Fruit fly (Drosophila melanogaster) whole organism, embryonic: ENCODE measurements around the gene CG17768.

ENCODE experiments used
- Atf3 ChIP-seq: fragments of 200-800 bp; sonication (Bioruptor generic); optimal IDR thresholded peaks from 3 replicates; lab custom pipeline; 2016; ENCODE audit warnings: missing biosample characterization, missing genetic modification characterization
- Atf6 ChIP-seq: fragments of 200-800 bp; sonication (Bioruptor generic); IDR thresholded peaks from 2 replicates; pipeline ENCODE4 v1.3.6; 2022; ENCODE audit warnings: missing biosample characterization, missing genetic modification characterization
- CG10366 ChIP-seq: fragments of 200-800 bp; sonication (Bioruptor generic); IDR thresholded peaks from 2 replicates; pipeline ENCODE4 v1.3.6; 2022; ENCODE audit warnings: missing biosample characterization, missing genetic modification characterization
- CG12942 ChIP-seq: fragments of 200-800 bp; sonication (Bioruptor generic); optimal IDR thresholded peaks from 3 replicates; lab custom pipeline; 2016; ENCODE audit warnings: missing biosample characterization, missing genetic modification characterization
- CG13123 ChIP-seq: fragments of 200-800 bp; sonication (Bioruptor generic); optimal IDR thresholded peaks from 2 replicates; lab custom pipeline; 2016; ENCODE audit warnings: missing biosample characterization, missing genetic modification characterization
- CG13424 ChIP-seq: fragments of 200-800 bp; sonication (Bioruptor generic); optimal IDR thresholded peaks from 2 replicates; lab custom pipeline; 2019; ENCODE audit warnings: missing biosample characterization, mild to moderate bottlenecking, missing genetic modification characterization, moderate library complexity
- CG13775 ChIP-seq: fragments of 200-800 bp; sonication (Bioruptor generic); optimal IDR thresholded peaks from 3 replicates; lab custom pipeline; 2017; ENCODE audit warnings: missing biosample characterization, mild to moderate bottlenecking, missing genetic modification characterization
- CG13894 ChIP-seq: fragments of 200-800 bp; sonication (Bioruptor generic); optimal IDR thresholded peaks from 3 replicates; lab custom pipeline; 2018; ENCODE audit warnings: missing biosample characterization, mild to moderate bottlenecking, missing genetic modification characterization, moderate library complexity
- CG15011 ChIP-seq: fragments of 200-800 bp; sonication (Bioruptor generic); optimal IDR thresholded peaks from 3 replicates; lab custom pipeline; 2018; ENCODE audit warnings: missing biosample characterization, mild to moderate bottlenecking, missing genetic modification characterization
- CG15479 ChIP-seq: fragments of 200-800 bp; sonication (Bioruptor generic); optimal IDR thresholded peaks from 3 replicates; lab custom pipeline; 2019; ENCODE audit warnings: missing biosample characterization, mild to moderate bottlenecking, missing genetic modification characterization, moderate library complexity
- CG17802 ChIP-seq: fragments of 200-800 bp; sonication (Bioruptor generic); optimal IDR thresholded peaks from 2 replicates; lab custom pipeline; 2018; ENCODE audit warnings: missing biosample characterization, mild to moderate bottlenecking, missing genetic modification characterization, moderate library complexity
- CG18599 ChIP-seq: fragments of 200-800 bp; sonication (Bioruptor generic); optimal IDR thresholded peaks from 3 replicates; lab custom pipeline; 2017; ENCODE audit warnings: missing biosample characterization, missing genetic modification characterization, mild to moderate bottlenecking, moderate library complexity, missing genetic modification reagents
- CG30403 ChIP-seq: fragments of 200-800 bp; sonication (Bioruptor generic); optimal IDR thresholded peaks from 3 replicates; lab custom pipeline; 2016; ENCODE audit warnings: missing biosample characterization, missing genetic modification characterization
- CG3163 ChIP-seq: fragments of 200-800 bp; sonication (Bioruptor generic); optimal IDR thresholded peaks from 3 replicates; lab custom pipeline; 2016; ENCODE audit warnings: missing biosample characterization, missing genetic modification characterization
- CG33213 ChIP-seq: fragments of 200-800 bp; sonication (Bioruptor generic); optimal IDR thresholded peaks from 3 replicates; lab custom pipeline; 2016; ENCODE audit warnings: missing biosample characterization, missing genetic modification characterization
- CG5953 ChIP-seq: fragments of 200-800 bp; sonication (Bioruptor generic); IDR thresholded peaks from 2 replicates; pipeline ENCODE4 v1.3.6; 2022; ENCODE audit warnings: missing biosample characterization, missing genetic modification characterization
- CG7928 ChIP-seq: fragments of 200-800 bp; sonication (Bioruptor generic); optimal IDR thresholded peaks from 2 replicates; lab custom pipeline; 2017; ENCODE audit warnings: missing biosample characterization, mild to moderate bottlenecking, missing genetic modification characterization
- CG7987 ChIP-seq: fragments of 200-800 bp; sonication (Bioruptor generic); optimal IDR thresholded peaks from 2 replicates; lab custom pipeline; 2018; ENCODE audit warnings: missing biosample characterization, mild to moderate bottlenecking, missing genetic modification characterization, moderate library complexity
- CG8765 ChIP-seq: fragments of 200-800 bp; sonication (Bioruptor generic); IDR thresholded peaks from 2 replicates; pipeline ENCODE4 v1.3.6; 2022; ENCODE audit warnings: missing biosample characterization, missing genetic modification characterization
- CG9876 ChIP-seq: fragments of 200-800 bp; sonication (Bioruptor generic); optimal IDR thresholded peaks from 2 replicates; lab custom pipeline; 2016; ENCODE audit warnings: missing biosample characterization, missing genetic modification characterization
- CHES-1-like ChIP-seq: fragments of 200-800 bp; sonication (Bioruptor generic); optimal IDR thresholded peaks from 2 replicates; lab custom pipeline; 2016; ENCODE audit warnings: missing biosample characterization, missing genetic modification characterization
- Fer2 ChIP-seq: fragments of 200-800 bp; sonication (Bioruptor generic); optimal IDR thresholded peaks from 2 replicates; lab custom pipeline; 2018; ENCODE audit warnings: missing biosample characterization, mild to moderate bottlenecking, missing genetic modification characterization, moderate library complexity
- H15 ChIP-seq: fragments of 200-800 bp; sonication (Bioruptor generic); IDR thresholded peaks from 3 replicates; pipeline ENCODE4 v1.3.6; 2022; ENCODE audit warnings: missing biosample characterization, missing genetic modification characterization
- Stat92E ChIP-seq, 3 experiments: fragments of >200 bp in 2 of 3; fragments of 200-800 bp in 1 of 3; sonication (Bioruptor generic) in 1 of 3; optimal IDR thresholded peaks; 2 replicates each; lab custom pipeline; 2017 to 2019; ENCODE audit warnings: missing biosample characterization in 3 of 3, missing genetic modification characterization in 3 of 3, mild to moderate bottlenecking in 1 of 3, moderate library complexity in 1 of 3
- Xrp1 ChIP-seq: fragments of 200-800 bp; sonication (Bioruptor generic); IDR thresholded peaks from 2 replicates; pipeline ENCODE4 v1.3.6; 2022; ENCODE audit warnings: missing biosample characterization, missing genetic modification characterization
- bsh ChIP-seq, 2 experiments: fragments of 200-800 bp; sonication (Bioruptor generic); optimal IDR thresholded peaks; 2 replicates each; lab custom pipeline; 2017 to 2018; ENCODE audit warnings: mild to moderate bottlenecking in 2 of 2, missing biosample characterization in 2 of 2, missing genetic modification characterization in 2 of 2, moderate library complexity in 1 of 2
- cato ChIP-seq: fragments of 200-800 bp; sonication (Bioruptor generic); optimal IDR thresholded peaks from 2 replicates; lab custom pipeline; 2016; ENCODE audit warnings: missing biosample characterization, missing genetic modification characterization, borderline replicate concordance
- cg ChIP-seq: fragments of 200-800 bp; sonication (Bioruptor generic); optimal IDR thresholded peaks from 3 replicates; lab custom pipeline; 2019; ENCODE audit warnings: missing biosample characterization, mild to moderate bottlenecking, missing genetic modification characterization, moderate library complexity
- corto ChIP-seq: fragments of 200-800 bp; sonication (Bioruptor generic); optimal IDR thresholded peaks from 2 replicates; lab custom pipeline; 2016; ENCODE audit warnings: missing biosample characterization, mild to moderate bottlenecking, missing genetic modification characterization, moderate library complexity
- crp ChIP-seq, 2 experiments: fragments of 200-800 bp; sonication (Bioruptor generic); optimal IDR thresholded peaks; 2 replicates in 1 of 2; 3 replicates in 1 of 2; lab custom pipeline; 2017; ENCODE audit warnings: missing biosample characterization in 2 of 2, missing genetic modification characterization in 2 of 2, mild to moderate bottlenecking in 1 of 2, moderate library complexity in 1 of 2
- da ChIP-seq: fragments of 200-800 bp; sonication (Bioruptor generic); optimal IDR thresholded peaks from 2 replicates; lab custom pipeline; 2016; ENCODE audit warnings: missing biosample characterization, missing genetic modification characterization
- dm ChIP-seq: fragments of 200-800 bp; sonication (Bioruptor generic); optimal IDR thresholded peaks from 3 replicates; lab custom pipeline; 2016; ENCODE audit warnings: missing biosample characterization, missing genetic modification characterization
- dpn ChIP-seq, 2 experiments: fragments of 200-800 bp; sonication (Bioruptor generic); optimal IDR thresholded peaks; 3 replicates each; lab custom pipeline; 2016; ENCODE audit warnings: missing biosample characterization in 2 of 2, missing genetic modification characterization in 2 of 2
- esg ChIP-seq: fragments of 200-800 bp; sonication (Bioruptor generic); conservative IDR thresholded peaks from 2 replicates; pipeline ENCODE4 v1.3.6; 2022; ENCODE audit warnings: missing biosample characterization, missing genetic modification characterization
- fd3F ChIP-seq: fragments of 200-800 bp; sonication (Bioruptor generic); optimal IDR thresholded peaks from 2 replicates; lab custom pipeline; 2018; ENCODE audit warnings: missing biosample characterization, mild to moderate bottlenecking, missing genetic modification characterization, moderate library complexity
- gcm2 ChIP-seq: fragments of 200-800 bp; sonication (Bioruptor generic); optimal IDR thresholded peaks from 2 replicates; lab custom pipeline; 2016; ENCODE audit warnings: missing biosample characterization, missing genetic modification characterization
- gsb-n ChIP-seq: fragments of 200-800 bp; sonication (Bioruptor generic); optimal IDR thresholded peaks from 3 replicates; lab custom pipeline; 2018; ENCODE audit warnings: missing biosample characterization, mild to moderate bottlenecking, missing genetic modification characterization
- gt ChIP-seq: fragments of 200-800 bp; sonication (Bioruptor generic); IDR thresholded peaks from 2 replicates; pipeline ENCODE4 v1.3.6; 2022; ENCODE audit warnings: missing biosample characterization, missing genetic modification characterization
- hkb ChIP-seq, 2 experiments: fragments of 200-800 bp in 1 of 2; fragments of >200 bp in 1 of 2; sonication (Bioruptor generic) in 1 of 2; IDR thresholded peaks in 1 of 2; optimal IDR thresholded peaks in 1 of 2; 2 replicates each; pipeline versions ENCODE4 v1.3.6 to Lab custom; 2017 to 2022; ENCODE audit warnings: missing biosample characterization in 1 of 2, missing genetic modification characterization in 1 of 2
- mld ChIP-seq: fragments of 200-800 bp; sonication (Bioruptor generic); IDR thresholded peaks from 3 replicates; pipeline ENCODE4 v1.3.6; 2022; ENCODE audit warnings: missing biosample characterization, missing genetic modification characterization; ENCODE audit not compliant: partially characterized antibody
- phol ChIP-seq: fragments of 200-800 bp; sonication (Bioruptor generic); optimal IDR thresholded peaks from 3 replicates; lab custom pipeline; 2018; ENCODE audit warnings: missing biosample characterization, mild to moderate bottlenecking, missing genetic modification characterization, moderate library complexity
- repo ChIP-seq: fragments of 200-800 bp; sonication (Bioruptor generic); optimal IDR thresholded peaks from 2 replicates; lab custom pipeline; 2016; ENCODE audit warnings: missing biosample characterization, missing genetic modification characterization
- slbo ChIP-seq: fragments of 200-800 bp; sonication (Bioruptor generic); IDR thresholded peaks from 2 replicates; pipeline ENCODE4 v1.3.6; 2022; ENCODE audit warnings: missing biosample characterization, missing genetic modification characterization
- slou ChIP-seq: fragments of 200-800 bp; sonication (Bioruptor generic); optimal IDR thresholded peaks from 3 replicates; lab custom pipeline; 2016; ENCODE audit warnings: missing biosample characterization, missing genetic modification characterization
- tgo ChIP-seq: fragments of 200-800 bp; sonication (Bioruptor generic); IDR thresholded peaks from 3 replicates; pipeline ENCODE4 v1.3.6; 2022; ENCODE audit warnings: missing biosample characterization, missing genetic modification characterization
- unpg ChIP-seq: fragments of 200-800 bp; sonication (Bioruptor generic); optimal IDR thresholded peaks from 3 replicates; lab custom pipeline; 2018; ENCODE audit warnings: missing biosample characterization, mild to moderate bottlenecking, missing genetic modification characterization, moderate library complexity
- zen ChIP-seq: fragments of 200-800 bp; sonication (Bioruptor generic); optimal IDR thresholded peaks from 3 replicates; lab custom pipeline; 2018; ENCODE audit warnings: missing biosample characterization, mild to moderate bottlenecking, missing genetic modification characterization, moderate library complexity
- zf30C ChIP-seq: fragments of 200-800 bp; sonication (Bioruptor generic); optimal IDR thresholded peaks from 3 replicates; lab custom pipeline; 2018; ENCODE audit warnings: missing biosample characterization, mild to moderate bottlenecking, missing genetic modification characterization

The CG17768 gene

dm6 chr2L:10375464-10376236 lies 29.4 kb downstream of the CG17768 start, which contains the start of the genes CG33303 and dpr19 (continued):
- TF ChIP-seq repo (no peak), corto (GFP tag; lab: Kevin White, UChicago) (no peak), Xrp1 (GFP tag; lab: Robert Waterston, UW) (peak; percentile 76), slbo (peak; percentile 75), zf30C (GFP tag; lab: Kevin White, UChicago) (no peak), unpg (GFP tag; lab: Kevin White, UChicago) (peak; percentile 86), tgo (GFP tag; lab: Robert Waterston, UW) (peak; percentile 66; the same call in 2 of the 3 replicates), CG10366 (peak; percentile 34; the same call in 1 of the 2 replicates), CG13775 (GFP tag; lab: Kevin White, UChicago) (peak; percentile 71), cato (no peak), da (GFP tag; lab: Kevin White, UChicago) (no peak), bsh (GFP tag; optimal IDR thresholded peaks at IDR 0.05; lab: Kevin White, UChicago) (peak in 1 of 2 experiments; percentile 83), CG5953 (GFP tag; lab: Robert Waterston, UW) (no peak), hkb (optimal IDR thresholded peaks at IDR 0.05; lab: Kevin White, UChicago) (no peak), hkb (GFP tag; IDR thresholded peaks at IDR 0.05; lab: Robert Waterston, UW) (peak; percentile 78), CG17802 (tag; lab: Kevin White, UChicago) (peak; percentile 18), H15 (GFP tag; lab: Robert Waterston, UW) (no peak), CG13123 (peak; percentile 50), CG13424 (peak; percentile 89), dm (GFP tag; lab: Kevin White, UChicago) (no peak), CHES-1-like (GFP tag; lab: Kevin White, UChicago) (no peak), Fer2 (tag; lab: Kevin White, UChicago) (peak; percentile 48), mld (GFP tag; lab: Robert Waterston, UW) (no peak), CG30403 (GFP tag; lab: Kevin White, UChicago) (peak; percentile 64), slou (GFP tag; lab: Kevin White, UChicago) (peak; percentile 20), fd3F (GFP tag; lab: Kevin White, UChicago) (peak; percentile 58), Atf3 (GFP tag; lab: Kevin White, UChicago) (no peak), CG15011 (peak; percentile 49), cg (no peak), gcm2 (no peak), esg (GFP tag; lab: Robert Waterston, UW) (peak; percentile 58), CG8765 (GFP tag; lab: Robert Waterston, UW) (no peak), Atf6 (GFP tag; lab: Robert Waterston, UW) (peak; percentile 70), zen (tag; lab: Kevin White, UChicago) (peak; percentile 64), crp (GFP tag; optimal IDR thresholded peaks at IDR 0.05; lab: Kevin White, UChicago) (peak in 1 of 2 experiments; percentile 79), dpn (GFP tag; optimal IDR thresholded peaks at IDR 0.05; lab: Kevin White, UChicago) (peak in 1 of 2 experiments; percentile 50), phol (tag; lab: Kevin White, UChicago) (peak; percentile 90), CG13894 (tag; lab: Kevin White, UChicago) (peak; percentile 72), CG3163 (GFP tag; lab: Kevin White, UChicago) (no peak), CG33213 (GFP tag; lab: Kevin White, UChicago) (no peak), gsb-n (peak; percentile 82), gt (GFP tag; lab: Robert Waterston, UW) (no peak), CG7928 (GFP tag; lab: Kevin White, UChicago) (peak; percentile 19), Stat92E (GFP tag; optimal IDR thresholded peaks at IDR 0.05; lab: Kevin White, UChicago) (no peak), CG15479 (GFP tag; lab: Kevin White, UChicago) (no peak), CG18599 (GFP tag; lab: Kevin White, UChicago) (peak; percentile 62), CG7987 (GFP tag; lab: Kevin White, UChicago) (peak; percentile 13), CG12942 (GFP tag; lab: Kevin White, UChicago) (peak; percentile 38), CG9876 (GFP tag; lab: Kevin White, UChicago) (no peak)
